Fruit fly (Drosophila melanogaster) whole organism, wandering third instar larva: ENCODE measurements around the gene tplus3b.

Source experiments
- CrebA ChIP-seq: fragments of 200-800 bp; sonication (Bioruptor generic); optimal IDR thresholded peaks from 2 replicates; lab custom pipeline; 2016; ENCODE audit warnings: missing biosample characterization, mild to moderate bottlenecking, missing genetic modification characterization, borderline replicate concordance
- Dfd ChIP-seq: fragments of >200 bp; optimal IDR thresholded peaks from 2 replicates; lab custom pipeline; 2017; ENCODE audit warnings: missing biosample characterization, missing genetic modification characterization
- Dif ChIP-seq: fragments of 200-275, 200-300 bp; sonication (Bioruptor generic); optimal IDR thresholded peaks from 2 replicates; lab custom pipeline; 2018; ENCODE audit warnings: missing biosample characterization, missing genetic modification characterization; ENCODE audit not compliant: partially characterized antibody
- GATAd ChIP-seq: sonication (Bioruptor generic); optimal IDR thresholded peaks from 2 replicates; lab custom pipeline; 2016; ENCODE audit warnings: missing biosample characterization, missing genetic modification characterization
- HLH106 ChIP-seq: fragments of 200-800 bp; optimal IDR thresholded peaks from 3 replicates; lab custom pipeline; 2019; ENCODE audit warnings: missing biosample characterization, mild to moderate bottlenecking, missing genetic modification characterization, moderate library complexity
- Hnf4 ChIP-seq: fragments of 200-800 bp; sonication (Bioruptor generic); optimal IDR thresholded peaks from 2 replicates; lab custom pipeline; 2016; ENCODE audit warnings: missing biosample characterization, mild to moderate bottlenecking, missing genetic modification characterization
- Hr78 ChIP-seq: fragments of >200 bp; optimal IDR thresholded peaks from 2 replicates; lab custom pipeline; 2017; ENCODE audit warnings: missing biosample characterization, missing genetic modification characterization
- Hr83 ChIP-seq: fragments of 200-300 bp; sonication (Bioruptor generic); optimal IDR thresholded peaks from 2 replicates; lab custom pipeline; 2016; ENCODE audit warnings: missing biosample characterization, mild to moderate bottlenecking, missing genetic modification characterization, moderate library complexity; ENCODE audit not compliant: poor library complexity, severe bottlenecking
- Jra ChIP-seq: sonication (Bioruptor generic); optimal IDR thresholded peaks from 2 replicates; lab custom pipeline; 2016; ENCODE audit warnings: missing biosample characterization, missing genetic modification characterization
- Mio ChIP-seq: sonication (Bioruptor generic); optimal IDR thresholded peaks from 2 replicates; lab custom pipeline; 2016; ENCODE audit warnings: missing biosample characterization, missing genetic modification characterization
- Myc ChIP-seq: fragments of >200 bp; optimal IDR thresholded peaks from 2 replicates; lab custom pipeline; 2017
- N ChIP-seq: fragments of >200 bp; optimal IDR thresholded peaks from 2 replicates; lab custom pipeline; 2018; ENCODE audit warnings: missing biosample characterization, missing external identifiers, missing genetic modification characterization
- OdsH ChIP-seq: fragments of 200-800 bp; sonication (Bioruptor generic); optimal IDR thresholded peaks from 2 replicates; lab custom pipeline; 2016; ENCODE audit warnings: missing biosample characterization, mild to moderate bottlenecking, missing genetic modification characterization
- Rel ChIP-seq, 2 experiments: fragments of 200-800 bp; sonication (Bioruptor generic) in 1 of 2; optimal IDR thresholded peaks; 2 replicates in 1 of 2; 3 replicates in 1 of 2; lab custom pipeline; 2016 to 2019; ENCODE audit warnings: mild to moderate bottlenecking in 2 of 2, missing biosample characterization in 2 of 2, missing genetic modification characterization in 2 of 2, moderate library complexity in 1 of 2
- Sp1 ChIP-seq: fragments of 200-800 bp; sonication (Bioruptor generic); optimal IDR thresholded peaks from 3 replicates; lab custom pipeline; 2019; ENCODE audit warnings: missing biosample characterization, mild to moderate bottlenecking, missing genetic modification characterization, moderate library complexity
- Vsx2 ChIP-seq: fragments of 200-300, 225-300 bp; sonication (Bioruptor generic); optimal IDR thresholded peaks from 2 replicates; lab custom pipeline; 2018; ENCODE audit warnings: missing biosample characterization, missing genetic modification characterization; ENCODE audit not compliant: partially characterized antibody
- br ChIP-seq: fragments of 200-800 bp; sonication (Bioruptor generic); optimal IDR thresholded peaks from 2 replicates; lab custom pipeline; 2016; ENCODE audit warnings: missing biosample characterization, missing genetic modification characterization
- dl ChIP-seq, 2 experiments: fragments of 175-275, 200-275 bp in 1 of 2; fragments of 200-275 bp in 1 of 2; sonication (Bioruptor generic); optimal IDR thresholded peaks; lab custom pipeline; 2018; ENCODE audit warnings: mild to moderate bottlenecking in 2 of 2, missing biosample characterization in 2 of 2, missing genetic modification characterization in 2 of 2, moderate library complexity in 2 of 2; ENCODE audit not compliant: partially characterized antibody in 2 of 2, insufficient read depth in 1 of 2
- dmrt93B ChIP-seq: fragments of 200-800 bp; sonication (Bioruptor generic); optimal IDR thresholded peaks from 2 replicates; lab custom pipeline; 2018; ENCODE audit warnings: missing biosample characterization, mild to moderate bottlenecking, missing genetic modification characterization
- dsf ChIP-seq: sonication (Bioruptor generic); optimal IDR thresholded peaks from 2 replicates; lab custom pipeline; 2016; ENCODE audit warnings: missing biosample characterization, missing genetic modification characterization, borderline replicate concordance
- ey ChIP-seq: fragments of 200-800 bp; sonication (Bioruptor generic); optimal IDR thresholded peaks from 2 replicates; lab custom pipeline; 2016; ENCODE audit warnings: missing biosample characterization, missing genetic modification characterization
- foxo ChIP-seq, 2 experiments: fragments of 200-800 bp; sonication (Bioruptor generic); optimal IDR thresholded peaks; 2 replicates in 1 of 2; 3 replicates in 1 of 2; lab custom pipeline; 2016 to 2017; ENCODE audit warnings: missing biosample characterization in 2 of 2, missing genetic modification characterization in 2 of 2
- fru ChIP-seq: fragments of 200-800 bp; sonication (Bioruptor generic); optimal IDR thresholded peaks from 3 replicates; lab custom pipeline; 2016; ENCODE audit warnings: missing biosample characterization, mild to moderate bottlenecking, missing genetic modification characterization
- h ChIP-seq: fragments of 200-800 bp; sonication (Bioruptor generic); optimal IDR thresholded peaks from 3 replicates; lab custom pipeline; 2016; ENCODE audit warnings: missing biosample characterization, mild to moderate bottlenecking, missing genetic modification characterization
- pan ChIP-seq: fragments of >200 bp; optimal IDR thresholded peaks from 2 replicates; lab custom pipeline; 2017
- psq ChIP-seq: fragments of 200-800 bp; sonication (Bioruptor generic); optimal IDR thresholded peaks from 3 replicates; lab custom pipeline; 2017; ENCODE audit warnings: missing biosample characterization, mild to moderate bottlenecking, missing genetic modification characterization, moderate library complexity
- rgr ChIP-seq: fragments of 200-800 bp; sonication (Bioruptor generic); optimal IDR thresholded peaks from 3 replicates; lab custom pipeline; 2016; ENCODE audit warnings: missing biosample characterization, mild to moderate bottlenecking, missing genetic modification characterization
- sage ChIP-seq: fragments of 200-800 bp; sonication (Bioruptor generic); optimal IDR thresholded peaks from 2 replicates; lab custom pipeline; 2016; ENCODE audit warnings: missing biosample characterization, mild to moderate bottlenecking, missing genetic modification characterization
- sv ChIP-seq: fragments of 200-800 bp; sonication (Bioruptor generic); optimal IDR thresholded peaks from 3 replicates; lab custom pipeline; 2016; ENCODE audit warnings: missing biosample characterization, missing genetic modification characterization
- tai ChIP-seq: sonication (Bioruptor generic); optimal IDR thresholded peaks from 2 replicates; lab custom pipeline; 2016; ENCODE audit warnings: missing biosample characterization, missing genetic modification characterization
- usp ChIP-seq: fragments of >200 bp; optimal IDR thresholded peaks from 2 replicates; lab custom pipeline; 2017; ENCODE audit warnings: missing biosample characterization, missing genetic modification characterization
- woc ChIP-seq: sonication (Bioruptor generic); optimal IDR thresholded peaks from 2 replicates; lab custom pipeline; 2016; ENCODE audit warnings: missing biosample characterization, mild to moderate bottlenecking, missing genetic modification characterization

Gene tplus3b

DNA sequence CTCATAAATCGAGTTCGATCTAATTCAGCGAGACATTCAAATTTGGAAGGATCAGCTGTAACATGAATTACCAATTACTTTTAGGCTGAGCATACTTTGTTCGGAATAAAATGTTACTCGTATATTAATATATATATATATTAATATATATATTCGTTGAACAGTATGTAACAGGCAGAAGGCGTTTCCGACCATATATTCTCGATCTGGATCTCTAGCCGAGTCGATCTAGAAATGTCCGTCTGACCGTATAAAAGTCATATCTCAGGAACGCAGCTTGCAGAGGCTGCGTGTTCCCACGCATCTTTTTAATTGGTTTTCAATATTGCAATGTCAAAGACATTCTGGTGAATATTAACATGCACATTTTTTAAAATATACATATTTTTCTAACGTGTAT lies at the start of gene tplus3b:
Gene tplus3b, minus strand, starts transcription at position 101 of the 400 bp plus-strand sequence.
- no peak for TF ChIP-seq GATAd
- no peak for TF ChIP-seq Hnf4
- TF ChIP-seq Mio (GFP tag; lab: Kevin White, UChicago), result no peak
- no peak for TF ChIP-seq CrebA
- no peak for TF ChIP-seq Myc
- TF ChIP-seq tai (GFP tag; lab: Kevin White, UChicago), result no peak
- TF ChIP-seq, all 38 proteins: peak for 0

DNA sequence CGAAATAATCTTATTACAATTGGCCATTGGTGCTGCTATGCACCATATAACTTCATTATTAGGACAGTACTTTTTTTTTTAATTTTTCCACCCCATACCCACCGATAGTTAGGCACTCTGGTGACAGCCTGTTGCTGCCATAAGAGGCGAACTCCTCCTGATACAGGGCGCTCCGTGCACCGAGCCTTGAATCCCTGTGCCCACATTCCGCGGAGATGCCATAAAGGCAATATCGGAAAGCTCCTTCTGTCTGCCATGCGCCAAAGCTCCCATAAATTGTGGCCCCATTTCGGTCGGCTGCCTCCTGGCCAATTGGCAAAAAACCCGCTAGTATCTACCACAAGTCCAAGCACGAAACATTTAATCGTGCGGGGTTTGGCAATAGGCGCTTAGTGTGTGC lies 49.0 kb upstream of the tplus3b start:
- TF ChIP-seq fru (no peak), Hr78 (GFP tag; lab: Kevin White, UChicago) (no peak), Sp1 (GFP tag; lab: Kevin White, UChicago) (no peak), HLH106 (no peak), br (no peak), Vsx2 (no peak), foxo (GFP tag; optimal IDR thresholded peaks at IDR 0.05; lab: Kevin White, UChicago) (no peak), rgr (GFP tag; lab: Kevin White, UChicago) (no peak), woc (GFP tag; lab: Kevin White, UChicago) (no peak), pan (lab: Kevin White, UChicago) (no peak), OdsH (GFP tag; lab: Kevin White, UChicago) (no peak), Dif (GFP tag; lab: Kevin White, UChicago) (no peak), dsf (GFP tag; lab: Kevin White, UChicago) (no peak), h (GFP tag; lab: Kevin White, UChicago) (no peak), CrebA (no peak), Hr83 (GFP tag; lab: Kevin White, UChicago) (no peak)
- TF ChIP-seq, all 38 proteins: peak for 0

DNA sequence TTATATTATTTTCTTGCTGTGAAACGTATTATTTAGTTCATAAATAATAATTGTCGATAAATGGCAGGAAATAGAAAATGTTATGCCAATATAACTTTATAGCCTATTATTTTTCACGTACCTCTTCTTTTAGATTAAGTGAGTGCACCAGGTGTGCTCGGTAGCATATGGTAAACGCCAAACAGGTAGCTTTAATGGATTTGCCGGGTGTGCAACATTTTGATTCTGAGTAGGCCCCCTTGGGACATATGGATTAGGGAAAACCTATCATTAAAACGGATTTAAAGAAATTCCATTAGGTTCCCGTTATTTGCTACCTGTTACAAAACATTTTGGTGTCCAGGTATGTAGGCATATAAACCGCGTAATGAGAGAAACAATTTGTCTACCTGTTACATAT lies 47.1 kb upstream of the tplus3b start, which contains the start of gene dunk:
Gene dunk, plus strand, starts transcription at position 301 of the 400 bp plus-strand sequence.
- TF ChIP-seq Rel (GFP tag; optimal IDR thresholded peaks at IDR 0.05; lab: Kevin White, UChicago) (no peak), Rel (tag; optimal IDR thresholded peaks at IDR 0.05; lab: Kevin White, UChicago) (no peak), psq (no peak), ey (GFP tag; lab: Kevin White, UChicago) (no peak), dl (GFP tag; optimal IDR thresholded peaks at IDR 0.05; lab: Kevin White, UChicago; ENCODE audit: insufficient read depth in 1 of 2, partially characterized antibody in 2 of 2) (no peak), N (no peak), Hr78 (GFP tag; lab: Kevin White, UChicago) (no peak), HLH106 (no peak), Hnf4 (no peak), sv (GFP tag; lab: Kevin White, UChicago) (no peak), fru (no peak)

DNA sequence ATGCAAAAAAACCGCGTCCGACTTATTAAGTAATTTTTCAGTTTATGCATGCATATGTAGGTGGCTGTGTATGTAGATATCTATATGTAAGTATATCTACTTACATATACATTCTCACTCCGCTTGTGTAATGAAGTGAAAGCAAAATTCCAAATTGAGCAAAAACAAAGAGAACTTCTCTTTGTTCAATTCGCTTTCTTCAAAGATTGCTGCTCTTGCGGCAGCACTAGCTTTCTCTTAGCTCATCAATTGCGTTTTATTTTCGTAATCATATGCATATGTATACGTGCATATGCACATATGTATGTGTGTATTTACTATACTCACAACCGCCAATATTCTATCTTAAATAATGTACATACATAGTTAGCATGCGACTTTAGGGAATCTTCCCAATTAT lies 44.5 kb upstream of the tplus3b start:
- TF ChIP-seq dl (GFP tag; optimal IDR thresholded peaks at IDR 0.05; lab: Kevin White, UChicago; ENCODE audit: insufficient read depth in 1 of 2, partially characterized antibody in 2 of 2) (peak; percentile 7), usp (GFP tag; lab: Kevin White, UChicago) (no peak), Hnf4 (no peak), sage (GFP tag; lab: Kevin White, UChicago) (peak; percentile 64)
- TF ChIP-seq, all 38 proteins: peak for 2

DNA sequence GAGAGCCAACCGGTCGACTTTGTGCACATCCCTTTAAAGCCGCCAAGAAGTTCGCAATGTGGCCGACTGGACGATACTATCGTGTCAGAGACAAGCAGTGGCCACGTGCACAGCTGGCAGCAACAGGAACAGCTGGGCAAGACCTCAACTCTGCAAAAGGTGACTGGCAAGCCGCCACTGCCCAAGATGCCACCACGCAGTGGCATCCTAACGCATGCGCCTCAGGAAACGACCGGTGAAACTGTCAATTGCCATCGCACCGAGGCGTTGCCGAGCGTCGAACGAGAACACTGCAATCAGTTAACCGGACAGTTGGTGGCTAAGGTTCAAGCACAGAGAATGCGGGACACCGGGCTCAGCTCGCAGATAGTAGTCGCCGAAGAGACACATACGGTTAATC lies 42.0 kb upstream of the tplus3b start:
- no peak for TF ChIP-seq Myc
- TF ChIP-seq dsf (GFP tag; lab: Kevin White, UChicago), result no peak
- no peak for TF ChIP-seq N
- no peak for TF ChIP-seq Jra
- peak; percentile 8 for TF ChIP-seq Dif (GFP tag; lab: Kevin White, UChicago)
- no peak for TF ChIP-seq br

DNA sequence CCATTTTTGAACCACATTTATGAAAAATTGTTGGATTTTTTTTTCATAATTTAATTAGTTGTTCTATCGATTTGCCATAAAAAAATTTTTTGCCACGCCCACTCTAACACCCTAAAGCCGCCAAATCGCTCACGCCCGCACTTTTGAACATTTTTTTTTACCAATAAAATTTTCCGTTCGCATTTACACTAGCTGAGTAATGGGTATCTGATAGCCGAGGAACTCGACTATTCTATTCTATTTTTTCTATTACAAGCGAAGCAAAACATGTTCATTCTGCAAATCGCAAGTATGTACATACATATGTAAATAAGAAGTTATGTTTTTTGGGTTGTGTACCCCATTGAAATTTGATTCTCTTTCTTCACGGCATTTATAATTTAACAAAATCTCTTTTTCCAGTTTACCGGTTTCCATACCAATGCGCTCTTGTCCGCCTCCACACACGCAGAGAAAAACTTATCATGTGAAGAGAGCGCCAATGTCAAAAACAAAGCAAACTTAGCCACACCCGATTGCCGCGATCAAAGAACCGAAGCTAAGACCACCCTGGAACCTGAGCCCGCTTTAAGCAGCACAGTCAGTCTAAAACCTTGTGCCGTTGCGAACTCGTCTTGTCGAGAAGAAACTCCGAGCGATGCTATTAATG lies 41.2 kb upstream of the tplus3b start:
- TF ChIP-seq Dfd (GFP tag; lab: Kevin White, UChicago), result peak; percentile 72
- no peak for TF ChIP-seq foxo (GFP tag; optimal IDR thresholded peaks at IDR 0.05; lab: Kevin White, UChicago)
- TF ChIP-seq tai (GFP tag; lab: Kevin White, UChicago), result no peak
- TF ChIP-seq Vsx2, result no peak
- TF ChIP-seq dmrt93B, result no peak
